Fruit fly (Drosophila melanogaster): Measurements from ENCODE around the gene to.

The to gene

DNA sequence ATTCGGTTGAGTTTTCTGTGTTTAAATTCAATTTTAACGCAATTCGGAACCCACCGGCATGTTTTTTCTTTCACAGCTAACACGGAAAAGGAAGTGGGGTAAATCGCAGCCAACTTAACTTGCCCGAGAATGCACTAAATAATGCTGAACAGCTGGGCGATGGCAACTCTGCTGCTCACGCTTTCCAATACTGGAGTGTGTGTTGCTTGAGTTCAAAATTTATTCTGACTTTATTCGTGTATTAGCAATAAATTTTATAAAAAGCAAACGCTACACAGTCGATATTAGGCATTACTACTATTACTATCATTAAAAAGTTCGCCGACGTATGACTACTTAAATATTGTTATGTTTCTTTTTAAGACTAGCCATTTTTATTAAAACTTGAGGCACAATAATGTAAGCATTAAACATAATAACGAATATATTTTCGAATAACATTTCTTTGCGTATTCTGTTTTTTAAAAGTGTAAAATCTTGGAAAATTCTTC is 7.4 kb downstream of the to start, which contains the start of the genes RpS27 and Nup37 (continued):
- TF ChIP-seq HmgZ (tag; optimal IDR thresholded peaks at IDR 0.05) (peak; percentile 99), CG9215 (GFP tag; IDR thresholded peaks at IDR 0.05) (peak; percentile 91), ham (GFP tag; IDR thresholded peaks at IDR 0.05) (peak; percentile 94), CG33213 (GFP tag; optimal IDR thresholded peaks at IDR 0.05) (peak; percentile 99), gsb (GFP tag; IDR thresholded peaks at IDR 0.05) (peak; percentile 95), Max (GFP tag; optimal IDR thresholded peaks at IDR 0.05) (peak; percentile 98), salm (tag; optimal IDR thresholded peaks at IDR 0.05) (peak; percentile 90), row (GFP tag; IDR thresholded peaks at IDR 0.05) (peak; percentile 86), wdn (GFP tag; IDR thresholded peaks at IDR 0.05) (peak; percentile 94), Hr78 (GFP tag; optimal IDR thresholded peaks at IDR 0.05) (no peak), CG2202 (tag; optimal IDR thresholded peaks at IDR 0.05) (peak; percentile 96), CG17568 (GFP tag; optimal IDR thresholded peaks at IDR 0.05) (peak; percentile 98), exex (tag; optimal IDR thresholded peaks at IDR 0.05) (peak; percentile 88), CG9437 (GFP tag; optimal IDR thresholded peaks at IDR 0.05) (peak; percentile 94), toy (GFP tag; IDR thresholded peaks at IDR 0.05) (peak; percentile 95), CG12071 (GFP tag; optimal IDR thresholded peaks at IDR 0.05) (peak; percentile 99), CG4820 (GFP tag; optimal IDR thresholded peaks at IDR 0.05) (peak; percentile 97), CG18262 (tag; optimal IDR thresholded peaks at IDR 0.05) (peak; percentile 91), CG13424 (tag; optimal IDR thresholded peaks at IDR 0.05) (peak; percentile 88), CG8944 (GFP tag; optimal IDR thresholded peaks at IDR 0.05) (peak; percentile 98), CG14710 (tag; optimal IDR thresholded peaks at IDR 0.05) (peak; percentile 97), CG3163 (GFP tag; optimal IDR thresholded peaks at IDR 0.05) (peak; percentile 94), dimm (GFP tag; IDR thresholded peaks at IDR 0.05) (peak; percentile 92), ken (GFP tag; IDR thresholded peaks at IDR 0.05) (peak; percentile 99), fd3F (GFP tag; optimal IDR thresholded peaks at IDR 0.05) (peak; percentile 97), BEAF-32 (GFP tag; optimal IDR thresholded peaks at IDR 0.05) (peak; percentile 67), bowl (GFP tag; IDR thresholded peaks at IDR 0.05) (peak; percentile 88), CG31224 (GFP tag; IDR thresholded peaks at IDR 0.05) (peak; percentile 93), E2f1 (GFP tag; IDR thresholded peaks at IDR 0.05) (peak; percentile 94), so (GFP tag; IDR thresholded peaks at IDR 0.05) (peak; percentile 95), esg (GFP tag; conservative IDR thresholded peaks at IDR 0.05) (peak; percentile 84), ato (GFP tag; IDR thresholded peaks at IDR 0.05; ENCODE audit: partially characterized antibody) (no peak), CG16779 (GFP tag; IDR thresholded peaks at IDR 0.05) (peak; percentile 97), Dip2 (GFP tag; IDR thresholded peaks at IDR 0.05) (0 out of 2 replicates have a peak, but pooled peaks have one; percentile 14), CG1233 (GFP tag; optimal IDR thresholded peaks at IDR 0.05) (peak; percentile 99), lilli (GFP tag; optimal IDR thresholded peaks at IDR 0.05) (peak; percentile 96), bbx (GFP tag; IDR thresholded peaks at IDR 0.05; ENCODE audit: partially characterized antibody) (0 out of 2 replicates have a peak, but pooled peaks have one; percentile 34), CG14860 (GFP tag; IDR thresholded peaks at IDR 0.05; ENCODE audit: partially characterized antibody) (no peak), stwl (tag; optimal IDR thresholded peaks at IDR 0.05) (peak; percentile 95), gt (GFP tag; IDR thresholded peaks at IDR 0.05) (peak; percentile 96), HLHmδ (GFP tag; optimal IDR thresholded peaks at IDR 0.05) (peak; percentile 100), pho (GFP tag; optimal IDR thresholded peaks at IDR 0.05) (peak; percentile 99), CG3407 (GFP tag; optimal IDR thresholded peaks at IDR 0.05) (peak; percentile 98), Oaz (GFP tag; IDR thresholded peaks at IDR 0.05) (peak; percentile 92), oc (tag; optimal IDR thresholded peaks at IDR 0.05) (peak; percentile 92), NfI (GFP tag; optimal IDR thresholded peaks at IDR 0.05) (peak; percentile 100), Doc3 (GFP tag; IDR thresholded peaks at IDR 0.05; ENCODE audit: partially characterized antibody) (no peak), ewg (GFP tag; optimal IDR thresholded peaks at IDR 0.05) (peak; percentile 95), ranshi (GFP tag; IDR thresholded peaks at IDR 0.05) (peak; percentile 96), Usf (GFP tag; optimal IDR thresholded peaks at IDR 0.05) (peak; percentile 97)

Measured in whole organism, embryonic.